Worm (Caenorhabditis elegans) whole organism, L4 larva: Measurements from ENCODE around the gene F52H2.3.

Experiments
- D1046.2 ChIP-seq: fragments of 200-800 bp; sonication (Bioruptor generic); IDR thresholded peaks from 2 replicates; pipeline ENCODE4 v1.3.6; 2022; ENCODE audit warnings: missing genetic modification characterization, missing compliant biosample characterization
- F37D6.2 ChIP-seq: sonication (generic microtip); optimal IDR thresholded peaks from 2 replicates; lab custom pipeline; 2016; ENCODE audit warnings: mild to moderate bottlenecking, missing genetic modification characterization, missing compliant biosample characterization
- Y75B8A.6 ChIP-seq: fragments of 200-800 bp; sonication (Bioruptor generic); IDR thresholded peaks from 2 replicates; pipeline ENCODE4 v1.3.6; 2022; ENCODE audit warnings: missing genetic modification reagents, missing genetic modification characterization, missing compliant biosample characterization
- ZK546.5 ChIP-seq, 2 experiments: sonication (generic microtip); optimal IDR thresholded peaks; 2 replicates each; lab custom pipeline; 2017; ENCODE audit warnings: missing biosample characterization in 2 of 2, missing genetic modification characterization in 2 of 2
- aha-1 ChIP-seq: fragments of 150-350 bp; peaks from one replicate; lab custom pipeline; 2014; ENCODE audit warnings: missing biosample characterization, missing genetic modification characterization
- aly-2 ChIP-seq: sonication (generic microtip); optimal IDR thresholded peaks from 2 replicates; lab custom pipeline; 2018; ENCODE audit warnings: missing biosample characterization, missing genetic modification characterization
- arid-1 ChIP-seq: fragments of 200-800 bp; sonication (Bioruptor generic); conservative IDR thresholded peaks from 2 replicates; pipeline ENCODE4 v1.3.6; 2022; ENCODE audit warnings: missing genetic modification reagents, missing genetic modification characterization, missing compliant biosample characterization
- ceh-20 ChIP-seq: fragments of 200-800 bp; sonication (Bioruptor generic); IDR thresholded peaks from 2 replicates; pipeline ENCODE4 v1.3.6; 2022; ENCODE audit warnings: missing genetic modification reagents, missing genetic modification characterization, missing compliant biosample characterization
- ceh-82 ChIP-seq: sonication (generic microtip); optimal IDR thresholded peaks from 2 replicates; lab custom pipeline; 2017; ENCODE audit warnings: missing biosample characterization, missing genetic modification characterization
- ces-1 ChIP-seq: fragments of 150-350 bp; sonication (generic microtip); optimal IDR thresholded peaks from 4 replicates; lab custom pipeline; 2014; ENCODE audit warnings: missing biosample characterization, missing genetic modification reagents, missing genetic modification characterization
- cey-2 ChIP-seq: sonication (generic microtip); optimal IDR thresholded peaks from 3 replicates; lab custom pipeline; 2017; ENCODE audit warnings: missing genetic modification characterization, mild to moderate bottlenecking, missing compliant biosample characterization, antibody characterized with exemption, borderline replicate concordance; ENCODE audit not compliant: insufficient read depth
- ctbp-1 ChIP-seq: fragments of 200-800 bp; sonication (Bioruptor generic); IDR thresholded peaks from 2 replicates; pipeline ENCODE4 v1.3.6; 2022; ENCODE audit warnings: missing genetic modification reagents, missing genetic modification characterization, missing compliant biosample characterization
- daf-16 ChIP-seq, 3 experiments: sonication (generic microtip); optimal IDR thresholded peaks; 2 replicates each; lab custom pipeline; 2016 to 2017; ENCODE audit warnings: missing genetic modification characterization in 3 of 3, missing genetic modification reagents in 3 of 3, mild to moderate bottlenecking in 2 of 3, missing compliant biosample characterization in 2 of 3, missing biosample characterization in 1 of 3, moderate library complexity in 1 of 3
- duxl-1 ChIP-seq: sonication (generic microtip); optimal IDR thresholded peaks from 2 replicates; lab custom pipeline; 2016; ENCODE audit warnings: mild to moderate bottlenecking, missing genetic modification characterization, moderate library complexity, missing compliant biosample characterization; ENCODE audit not compliant: poor library complexity
- egl-27 ChIP-seq: sonication (generic microtip); optimal IDR thresholded peaks from 3 replicates; lab custom pipeline; 2017; ENCODE audit warnings: missing biosample characterization, missing genetic modification reagents, missing genetic modification characterization
- egl-43 ChIP-seq: fragments of 200-800 bp; sonication (Bioruptor generic); IDR thresholded peaks from 2 replicates; pipeline ENCODE4 v1.3.6; 2022; ENCODE audit warnings: missing genetic modification reagents, missing genetic modification characterization, missing compliant biosample characterization
- fos-1 ChIP-seq: fragments of 150-350 bp; optimal IDR thresholded peaks from 2 replicates; lab custom pipeline; 2014; ENCODE audit warnings: missing biosample characterization, missing genetic modification characterization
- hmg-1.1 ChIP-seq: fragments of 200-800 bp; sonication (Bioruptor generic); IDR thresholded peaks from 2 replicates; pipeline ENCODE4 v1.3.6; 2022; ENCODE audit warnings: missing genetic modification reagents, missing genetic modification characterization, missing compliant biosample characterization
- jun-1 ChIP-seq: fragments of 150-350 bp; optimal IDR thresholded peaks from 2 replicates; lab custom pipeline; 2014; ENCODE audit warnings: missing biosample characterization, missing genetic modification reagents, missing genetic modification characterization
- lim-7 ChIP-seq: fragments of 200-800 bp; sonication (Bioruptor generic); IDR thresholded peaks from 2 replicates; pipeline ENCODE4 v1.3.6; 2022; ENCODE audit warnings: missing genetic modification characterization, missing compliant biosample characterization
- lin-1 ChIP-seq: fragments of 200-800 bp; sonication (Bioruptor generic); IDR thresholded peaks from 2 replicates; pipeline ENCODE4 v1.3.6; 2022; ENCODE audit warnings: missing genetic modification reagents, missing genetic modification characterization, missing compliant biosample characterization
- lin-13 ChIP-seq: fragments of 150-350 bp; optimal IDR thresholded peaks from 2 replicates; lab custom pipeline; 2014; ENCODE audit warnings: missing biosample characterization, missing genetic modification reagents, missing genetic modification characterization
- lsy-2 ChIP-seq, 2 experiments: fragments of 150-350 bp in 1 of 2; sonication (generic microtip) in 1 of 2; optimal IDR thresholded peaks; 2 replicates each; lab custom pipeline; 2014 to 2017; ENCODE audit warnings: missing biosample characterization in 2 of 2, missing genetic modification characterization in 2 of 2
- madf-5 ChIP-seq, 2 experiments: fragments of 200-800 bp; sonication (Bioruptor generic); IDR thresholded peaks; 2 replicates each; pipeline ENCODE4 v1.3.6; 2022; ENCODE audit warnings: missing compliant biosample characterization in 2 of 2, missing genetic modification characterization in 2 of 2
- madf-9 ChIP-seq: fragments of 200-800 bp; sonication (Bioruptor generic); conservative IDR thresholded peaks from 2 replicates; pipeline ENCODE4 v1.3.6; 2022; ENCODE audit warnings: missing genetic modification reagents, missing genetic modification characterization, missing compliant biosample characterization
- mdl-1 ChIP-seq, 2 experiments: fragments of 150-350 bp in 1 of 2; sonication (generic microtip) in 1 of 2; optimal IDR thresholded peaks; 2 replicates each; lab custom pipeline; 2014 to 2017; ENCODE audit warnings: missing biosample characterization in 2 of 2, missing genetic modification characterization in 2 of 2
- nhr-10 ChIP-seq: fragments of 150-350 bp; optimal IDR thresholded peaks from 2 replicates; lab custom pipeline; 2014; ENCODE audit warnings: missing biosample characterization, missing genetic modification characterization
- nhr-11 ChIP-seq: fragments of 150-350 bp; optimal IDR thresholded peaks from 2 replicates; lab custom pipeline; 2014; ENCODE audit warnings: missing biosample characterization, missing genetic modification characterization
- nhr-111 ChIP-seq: fragments of 200-800 bp; sonication (Bioruptor generic); optimal IDR thresholded peaks from 2 replicates; lab custom pipeline; 2018; ENCODE audit warnings: mild to moderate bottlenecking, missing genetic modification characterization, missing compliant biosample characterization
- nhr-41 ChIP-seq: fragments of 200-800 bp; sonication (Bioruptor generic); IDR thresholded peaks from 2 replicates; pipeline ENCODE4 v1.3.6; 2022; ENCODE audit warnings: missing genetic modification reagents, missing genetic modification characterization, missing compliant biosample characterization
- nhr-77 ChIP-seq: fragments of 150-350 bp; optimal IDR thresholded peaks from 2 replicates; lab custom pipeline; 2014; ENCODE audit warnings: missing biosample characterization, missing genetic modification characterization
- pha-4 ChIP-seq, 2 experiments: fragments of 150-350 bp in 1 of 2; fragments of 200-800 bp in 1 of 2; sonication (Bioruptor generic) in 1 of 2; IDR thresholded peaks in 1 of 2; optimal IDR thresholded peaks in 1 of 2; 2 replicates each; pipeline versions ENCODE4 v1.3.6 to Lab custom; 2014 to 2022; ENCODE audit warnings: missing genetic modification characterization in 2 of 2, missing genetic modification reagents in 2 of 2, missing biosample characterization in 1 of 2, missing compliant biosample characterization in 1 of 2
- rbr-2 ChIP-seq: sonication (generic microtip); optimal IDR thresholded peaks from 2 replicates; lab custom pipeline; 2016; ENCODE audit warnings: missing genotype, missing genetic modification characterization, missing compliant biosample characterization
- skn-1 ChIP-seq: fragments of 150-350 bp; optimal IDR thresholded peaks from 2 replicates; lab custom pipeline; 2014; ENCODE audit warnings: missing biosample characterization, missing genetic modification characterization
- spr-3 ChIP-seq: fragments of 200-800 bp; sonication (Bioruptor generic); optimal IDR thresholded peaks from 2 replicates; lab custom pipeline; 2018; ENCODE audit warnings: mild to moderate bottlenecking, missing genetic modification characterization, missing compliant biosample characterization
- tag-97 ChIP-seq: fragments of 200-800 bp; sonication (Bioruptor generic); IDR thresholded peaks from 2 replicates; pipeline ENCODE4 v1.3.6; 2022; ENCODE audit warnings: missing genetic modification characterization, missing compliant biosample characterization
- tra-1 ChIP-seq: fragments of 200-800 bp; sonication (Bioruptor generic); IDR thresholded peaks from 2 replicates; pipeline ENCODE4 v1.3.6; 2022; ENCODE audit warnings: missing genetic modification reagents, missing genetic modification characterization, missing compliant biosample characterization
- unc-39 ChIP-seq: sonication (generic microtip); optimal IDR thresholded peaks from 2 replicates; lab custom pipeline; 2017; ENCODE audit warnings: missing biosample characterization, missing genetic modification characterization
- unc-62 ChIP-seq, 3 experiments: fragments of 150-350 bp in 1 of 3; sonication (generic microtip); optimal IDR thresholded peaks in 2 of 3; peaks in 1 of 3; 1 replicate in 1 of 3; 2 replicates in 2 of 3; lab custom pipeline; 2014 to 2017; ENCODE audit warnings: missing biosample characterization in 3 of 3, missing genetic modification characterization in 3 of 3, missing genetic modification reagents in 3 of 3, missing genotype in 1 of 3
- ztf-11 ChIP-seq: fragments of 150-350 bp; optimal IDR thresholded peaks from 2 replicates; lab custom pipeline; 2014; ENCODE audit warnings: missing biosample characterization, missing genetic modification characterization

Gene F52H2.3

ce11 chrX:2513667-2514198 is 27.1 kb downstream of the F52H2.3 start:
- no peak for TF ChIP-seq F37D6.2 (tag; lab: Kevin White, UChicago)
- TF ChIP-seq unc-62 (GFP tag; optimal IDR thresholded peaks at IDR 0.05 in 1 of 2; lab: Kevin White, UChicago), result peak in 1 of 2 experiments; percentile 50
- no peak for TF ChIP-seq unc-62 (tag; optimal IDR thresholded peaks at IDR 0.05; lab: Kevin White, UChicago)
- TF ChIP-seq madf-9, result no peak
- TF ChIP-seq, all 104 proteins: peak for 1

ce11 chrX:2508449-2508848 is 32.4 kb downstream of the F52H2.3 start, which contains the start of gene K02E10.7:
TSS of gene K02E10.7 (minus strand) at chrX:2508549.
- TF ChIP-seq tag-97 (GFP tag; lab: Robert Waterston, UW), result no peak

- no peak for TF ChIP-seq mdl-1 (tag; optimal IDR thresholded peaks at IDR 0.05; lab: Kevin White, UChicago)
- 0 out of 2 replicates have a peak, but pooled peaks have one; percentile 21 for TF ChIP-seq ctbp-1 (GFP tag; lab: Robert Waterston, UW)
- TF ChIP-seq, all 104 proteins: peak for 1
These were observed 34.1 kb downstream of the F52H2.3 start for ce11 chrX:2506738-2507137.

DNA sequence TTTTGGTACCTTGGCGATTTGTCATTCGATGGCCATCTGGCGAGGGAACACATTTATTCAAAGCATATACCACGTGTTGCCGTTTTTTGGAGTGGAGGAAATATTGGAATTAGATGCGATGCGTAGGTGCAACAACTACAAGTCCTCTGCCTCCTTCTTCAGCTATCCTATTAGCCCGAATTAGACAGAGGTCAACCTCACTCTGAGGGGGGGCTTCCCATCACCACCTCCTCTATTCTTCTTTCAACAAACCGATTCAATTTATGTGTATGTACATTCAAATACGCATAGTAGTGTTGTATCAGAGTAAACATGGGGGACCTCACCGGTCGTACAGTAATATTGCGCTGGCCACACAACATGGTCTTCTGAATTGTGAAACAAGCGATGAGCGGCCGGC is 43.0 kb downstream of the F52H2.3 start:
- TF ChIP-seq ctbp-1 (GFP tag; lab: Robert Waterston, UW) (no peak), aha-1 (tag; lab: Kevin White, UChicago) (peak; percentile 86), nhr-10 (tag; lab: Kevin White, UChicago) (no peak), pha-4 (GFP tag; IDR thresholded peaks at IDR 0.05; lab: Robert Waterston, UW) (no peak), pha-4 (tag; optimal IDR thresholded peaks at IDR 0.05; lab: Kevin White, UChicago) (peak; percentile 45), daf-16 (GFP tag; optimal IDR thresholded peaks at IDR 0.05; lab: Kevin White, UChicago) (no peak), daf-16 (tag; optimal IDR thresholded peaks at IDR 0.05; lab: Kevin White, UChicago) (no peak), egl-43 (GFP tag; lab: Robert Waterston, UW) (0 out of 2 replicates have a peak, but pooled peaks have one; percentile 41)
- TF ChIP-seq, all 104 proteins: peak for 3

DNA sequence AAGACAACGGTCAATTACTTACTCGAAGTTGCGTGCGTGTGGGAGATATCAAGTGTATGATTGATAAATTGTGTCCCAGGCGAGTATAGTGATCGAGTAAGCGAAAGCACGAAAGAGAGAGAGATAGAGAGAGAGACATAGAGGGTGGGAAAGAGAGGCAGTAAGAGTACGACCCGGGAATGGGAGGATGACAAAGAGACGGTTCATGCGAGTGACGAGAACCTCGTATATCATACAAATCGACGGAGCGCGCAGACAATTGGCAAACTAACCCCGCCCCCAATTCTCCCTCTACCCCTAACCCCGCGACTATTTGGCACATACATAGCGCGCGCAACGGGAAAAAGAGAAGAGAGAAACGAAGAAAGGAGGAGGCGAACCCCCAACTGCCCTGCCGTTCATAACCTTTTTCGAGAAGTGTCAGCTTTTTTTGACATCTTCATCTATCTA is 45.0 kb downstream of the F52H2.3 start, which contains the start of gene rabr-1:
TSS of gene rabr-1 (plus strand) at position 316 of the 450 bp plus-strand sequence.
- TF ChIP-seq hmg-1.1 (GFP tag; lab: Robert Waterston, UW) (peak; percentile 54; the same call in 1 of the 2 replicates), jun-1 (tag; lab: Kevin White, UChicago) (no peak), cey-2 (no peak), nhr-111 (GFP tag; lab: Kevin White, UChicago) (no peak), ZK546.5 (tag; optimal IDR thresholded peaks at IDR 0.05; lab: Kevin White, UChicago) (no peak), nhr-41 (GFP tag; lab: Robert Waterston, UW) (0 out of 2 replicates have a peak, but pooled peaks have one; percentile 48), rbr-2 (tag; lab: Kevin White, UChicago) (peak; percentile 8), nhr-11 (tag; lab: Kevin White, UChicago) (peak; percentile 30), lin-1 (GFP tag; lab: Robert Waterston, UW) (no peak), duxl-1 (tag; lab: Kevin White, UChicago) (peak; percentile 13), aly-2 (no peak), ztf-11 (no peak), lin-13 (GFP tag; lab: Kevin White, UChicago) (no peak), ceh-82 (no peak), mdl-1 (tag; optimal IDR thresholded peaks at IDR 0.05; lab: Kevin White, UChicago) (peak in 1 of 2 experiments; percentile 31), madf-5 (GFP tag; IDR thresholded peaks at IDR 0.05; lab: Robert Waterston, UW) (no peak), egl-27 (tag; lab: Kevin White, UChicago) (no peak), unc-39 (tag; lab: Kevin White, UChicago) (no peak), arid-1 (GFP tag; lab: Robert Waterston, UW) (no peak), daf-16 (GFP tag; optimal IDR thresholded peaks at IDR 0.05; lab: Kevin White, UChicago) (no peak), daf-16 (tag; optimal IDR thresholded peaks at IDR 0.05; lab: Kevin White, UChicago) (peak; percentile 8), fos-1 (tag; lab: Kevin White, UChicago) (no peak), madf-9 (no peak), skn-1 (tag; lab: Kevin White, UChicago) (no peak), nhr-77 (tag; lab: Kevin White, UChicago) (no peak), D1046.2 (GFP tag; lab: Robert Waterston, UW) (no peak), tra-1 (GFP tag; lab: Robert Waterston, UW) (no peak), ces-1 (GFP tag; lab: Kevin White, UChicago) (no peak), ceh-20 (GFP tag; lab: Robert Waterston, UW) (no peak), spr-3 (GFP tag; lab: Kevin White, UChicago) (no peak), Y75B8A.6 (no peak), lsy-2 (tag; optimal IDR thresholded peaks at IDR 0.05; lab: Kevin White, UChicago) (no peak), lim-7 (GFP tag; lab: Robert Waterston, UW) (no peak)
